Worm (Caenorhabditis elegans): ENCODE data around the gene ceph-41.

DNA sequence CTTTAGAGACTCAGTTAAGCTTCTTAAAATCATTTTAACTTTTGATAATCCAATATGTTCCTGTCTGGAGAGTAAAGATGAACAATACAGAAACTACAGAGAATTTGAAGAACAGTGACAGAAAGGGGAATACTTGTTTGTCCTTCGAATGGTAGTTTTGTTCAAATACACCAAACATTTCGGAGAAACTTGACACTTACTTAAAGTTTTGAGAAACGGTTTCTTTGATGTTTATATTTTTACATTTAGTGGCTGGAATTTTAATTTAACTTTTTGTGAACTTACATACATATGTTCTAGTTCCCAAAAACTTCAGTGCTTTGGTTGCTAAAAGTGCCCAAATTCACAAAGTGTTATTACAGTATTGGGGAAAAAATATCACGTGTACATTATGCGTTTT, 30.2 kb downstream of the ceph-41 start, which contains the start of gene B0218.5:
- TF ChIP-seq aly-2 (tag; optimal IDR thresholded peaks at IDR 0.05) (no peak), alr-1 (tag; optimal IDR thresholded peaks at IDR 0.05; ENCODE audit: borderline replicate concordance) (no peak), mdl-1 (tag; optimal IDR thresholded peaks at IDR 0.05) (no peak), irx-1 (tag; optimal IDR thresholded peaks at IDR 0.05) (no peak)

Measured in whole organism, L1 larva.